Worm (Caenorhabditis elegans) whole organism, L1 larva: Measurements from ENCODE around the gene str-14.

Experiments
- C04F5.9 ChIP-seq: sonication (generic microtip); optimal IDR thresholded peaks from 2 replicates; lab custom pipeline; 2016; ENCODE audit warnings: missing genetic modification characterization, missing compliant biosample characterization
- C16A3.4 ChIP-seq: fragments of 150-350 bp; optimal IDR thresholded peaks from 2 replicates; lab custom pipeline; 2014; ENCODE audit warnings: missing biosample characterization, missing genetic modification characterization
- Y116A8C.19 ChIP-seq: sonication (generic microtip); optimal IDR thresholded peaks from 2 replicates; lab custom pipeline; 2016; ENCODE audit warnings: missing compliant biosample characterization, missing genetic modification characterization, borderline replicate concordance
- aha-1 ChIP-seq: fragments of 150-350 bp; optimal IDR thresholded peaks from 2 replicates; lab custom pipeline; 2014; ENCODE audit warnings: missing biosample characterization, missing genetic modification characterization
- alr-1 ChIP-seq: fragments of 200-800 bp; sonication (Bioruptor generic); optimal IDR thresholded peaks from 2 replicates; lab custom pipeline; 2018; ENCODE audit warnings: borderline replicate concordance, mild to moderate bottlenecking, missing genetic modification characterization, missing compliant biosample characterization
- aly-2 ChIP-seq: fragments of 150-350 bp; optimal IDR thresholded peaks from 2 replicates; lab custom pipeline; 2014; ENCODE audit warnings: missing biosample characterization, missing genetic modification characterization
- ama-1 ChIP-seq: fragments of 150-350 bp; optimal IDR thresholded peaks from 2 replicates; lab custom pipeline; 2014
- ceh-8 ChIP-seq: fragments of 200-800 bp; sonication (Bioruptor generic); optimal IDR thresholded peaks from 2 replicates; lab custom pipeline; 2018; ENCODE audit warnings: mild to moderate bottlenecking, missing genetic modification characterization, moderate library complexity, missing compliant biosample characterization
- ces-1 ChIP-seq: fragments of 150-350 bp; optimal IDR thresholded peaks from 2 replicates; lab custom pipeline; 2014; ENCODE audit warnings: missing biosample characterization, missing genetic modification reagents, missing genetic modification characterization
- efl-3 ChIP-seq: fragments of 200-800 bp; sonication (Bioruptor generic); optimal IDR thresholded peaks from 2 replicates; lab custom pipeline; 2018; ENCODE audit warnings: mild to moderate bottlenecking, missing genetic modification characterization, missing compliant biosample characterization
- egl-13 ChIP-seq: sonication (generic microtip); optimal IDR thresholded peaks from 2 replicates; lab custom pipeline; 2016; ENCODE audit warnings: missing genotype, missing genetic modification reagents, missing genetic modification characterization, missing compliant biosample characterization
- elt-2 ChIP-seq: sonication (generic microtip); optimal IDR thresholded peaks from 2 replicates; lab custom pipeline; 2016; ENCODE audit warnings: missing genetic modification characterization, mild to moderate bottlenecking, inconsistent platforms, missing compliant biosample characterization, missing genetic modification reagents
- elt-3 ChIP-seq, 6 experiments: fragments of 150-350 bp in 1 of 6; sonication (generic microtip); optimal IDR thresholded peaks; 2 replicates each; lab custom pipeline; 2017 to 2018; ENCODE audit warnings: missing biosample characterization in 6 of 6, missing genetic modification characterization in 6 of 6, inconsistent platforms in 1 of 6
- ets-5 ChIP-seq: fragments of 200-800 bp; sonication (Bioruptor generic); IDR thresholded peaks from 2 replicates; pipeline ENCODE4 v1.3.6; 2022; ENCODE audit warnings: missing genetic modification characterization, missing compliant biosample characterization
- fkh-10 ChIP-seq: sonication (generic microtip); optimal IDR thresholded peaks from 2 replicates; lab custom pipeline; 2017; ENCODE audit warnings: missing biosample characterization, missing genetic modification reagents, missing genetic modification characterization
- grh-1 ChIP-seq: fragments of 200-800 bp; sonication (Bioruptor generic); IDR thresholded peaks from 2 replicates; pipeline ENCODE4 v1.3.6; 2022; ENCODE audit warnings: missing genetic modification reagents, missing genetic modification characterization, missing compliant biosample characterization
- hlh-4 ChIP-seq: sonication (generic microtip); optimal IDR thresholded peaks from 2 replicates; lab custom pipeline; 2016; ENCODE audit warnings: mild to moderate bottlenecking, missing genetic modification characterization, missing compliant biosample characterization
- isw-1 ChIP-seq: fragments of 200-800 bp; sonication (Bioruptor generic); IDR thresholded peaks from 2 replicates; pipeline ENCODE4 v1.3.6; 2022; ENCODE audit warnings: missing genetic modification characterization, missing compliant biosample characterization
- lin-15B ChIP-seq: fragments of 150-350 bp; sonication (generic microtip); optimal IDR thresholded peaks from 3 replicates; lab custom pipeline; 2014; ENCODE audit warnings: missing biosample characterization, missing genetic modification characterization
- lir-3 ChIP-seq: sonication (generic microtip); optimal IDR thresholded peaks from 2 replicates; lab custom pipeline; 2016; ENCODE audit warnings: mild to moderate bottlenecking, missing genetic modification characterization, moderate library complexity, missing compliant biosample characterization; ENCODE audit not compliant: poor library complexity
- mab-9 ChIP-seq: fragments of 200-800 bp; sonication (Bioruptor generic); IDR thresholded peaks from 2 replicates; pipeline ENCODE4 v1.3.6; 2022; ENCODE audit warnings: missing genetic modification reagents, missing genetic modification characterization, missing compliant biosample characterization
- mef-2 ChIP-seq: fragments of 150-350 bp; optimal IDR thresholded peaks from 2 replicates; lab custom pipeline; 2014; ENCODE audit warnings: missing biosample characterization, missing genetic modification characterization
- nhr-11 ChIP-seq: fragments of 150-350 bp; optimal IDR thresholded peaks from 2 replicates; lab custom pipeline; 2014; ENCODE audit warnings: missing biosample characterization, missing genetic modification characterization
- nhr-12 ChIP-seq: sonication (generic microtip); optimal IDR thresholded peaks from 2 replicates; lab custom pipeline; 2017; ENCODE audit warnings: missing biosample characterization, missing genetic modification characterization
- nhr-47 ChIP-seq: sonication (generic microtip); optimal IDR thresholded peaks from 2 replicates; lab custom pipeline; 2016; ENCODE audit warnings: mild to moderate bottlenecking, missing genetic modification characterization, moderate library complexity, missing compliant biosample characterization
- nhr-76 ChIP-seq: sonication (generic microtip); optimal IDR thresholded peaks from 2 replicates; lab custom pipeline; 2017; ENCODE audit warnings: missing biosample characterization, missing genetic modification characterization
- nhr-77 ChIP-seq: fragments of 150-350 bp; optimal IDR thresholded peaks from 2 replicates; lab custom pipeline; 2014; ENCODE audit warnings: missing biosample characterization, missing genetic modification characterization
- nhr-85 ChIP-seq: sonication (generic microtip); peaks from one replicate; lab custom pipeline; 2016; ENCODE audit warnings: missing genetic modification characterization, inconsistent platforms, missing compliant biosample characterization
- nhr-90 ChIP-seq: sonication (generic microtip); optimal IDR thresholded peaks from 2 replicates; lab custom pipeline; 2016; ENCODE audit warnings: mild to moderate bottlenecking, missing genetic modification characterization, missing compliant biosample characterization; ENCODE audit not compliant: poor library complexity
- sptf-1 ChIP-seq: fragments of 150-350 bp; optimal IDR thresholded peaks from 2 replicates; lab custom pipeline; 2014; ENCODE audit warnings: missing biosample characterization, missing genetic modification characterization
- tbx-2 ChIP-seq: sonication (generic microtip); optimal IDR thresholded peaks from 2 replicates; lab custom pipeline; 2016; ENCODE audit warnings: missing genetic modification characterization, missing compliant biosample characterization
- unc-30 ChIP-seq: sonication (generic microtip); optimal IDR thresholded peaks from 2 replicates; lab custom pipeline; 2017; ENCODE audit warnings: missing biosample characterization, missing genetic modification characterization
- unc-62 ChIP-seq: fragments of 150-350 bp; optimal IDR thresholded peaks from 2 replicates; lab custom pipeline; 2014; ENCODE audit warnings: missing biosample characterization, missing genetic modification reagents, missing genetic modification characterization
- unc-98 ChIP-seq: fragments of 200-800 bp; sonication (Bioruptor generic); IDR thresholded peaks from 2 replicates; pipeline ENCODE4 v1.3.6; 2022; ENCODE audit warnings: missing genetic modification characterization, missing compliant biosample characterization
- xbp-1 ChIP-seq: sonication (generic microtip); optimal IDR thresholded peaks from 2 replicates; lab custom pipeline; 2016; ENCODE audit warnings: missing genetic modification characterization, missing compliant biosample characterization
- zip-4 ChIP-seq: fragments of 200-800 bp; sonication (Bioruptor generic); optimal IDR thresholded peaks from 2 replicates; lab custom pipeline; 2018; ENCODE audit warnings: mild to moderate bottlenecking, missing genetic modification characterization, moderate library complexity, missing compliant biosample characterization

The str-14 gene

DNA sequence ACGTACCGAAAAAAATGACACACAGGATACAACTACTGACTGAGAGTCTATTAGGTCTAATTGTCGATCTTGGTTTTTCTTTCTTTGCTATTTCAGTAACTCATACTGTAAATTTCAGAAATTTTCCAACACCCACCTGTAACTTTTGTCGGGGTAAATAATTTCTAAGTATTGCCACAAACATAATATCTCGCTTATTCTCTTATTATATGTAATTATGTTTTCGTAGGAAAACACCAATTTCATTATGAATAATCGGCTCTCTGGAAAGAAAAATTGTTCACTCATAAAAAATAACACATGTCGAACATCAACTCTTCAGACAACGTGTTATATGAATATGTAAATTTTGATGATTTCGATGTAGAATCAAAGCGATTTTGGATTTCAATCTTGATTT is 34.3 kb downstream of the str-14 start, which contains the start of gene srw-48:
TSS of gene srw-48 (plus strand) at position 301 of the 400 bp plus-strand sequence.
- TF ChIP-seq elt-2 (tag; lab: Kevin White, UChicago) (no peak), C16A3.4 (tag; lab: Kevin White, UChicago) (no peak)

- TF ChIP-seq aha-1 (tag; lab: Kevin White, UChicago), result no peak
- TF ChIP-seq nhr-77 (tag; lab: Kevin White, UChicago), result no peak
- TF ChIP-seq isw-1, result no peak
- TF ChIP-seq xbp-1 (tag; lab: Kevin White, UChicago), result no peak
These were observed 35.2 kb downstream of the str-14 start, which contains the start of gene F26D2.16 for ce11 chrV:16419769-16420168. Gene F26D2.16 (minus strand): TSS chrV:16419869.

- no peak for TF ChIP-seq nhr-11 (tag; lab: Kevin White, UChicago)
- TF ChIP-seq sptf-1, result no peak
- TF ChIP-seq tbx-2 (tag; lab: Kevin White, UChicago), result no peak
- no peak for TF ChIP-seq lin-15B (tag; lab: Kevin White, UChicago)
- TF ChIP-seq fkh-10 (GFP tag; lab: Kevin White, UChicago), result no peak
- no peak for TF ChIP-seq mef-2 (tag; lab: Kevin White, UChicago)
- no peak for TF ChIP-seq hlh-4 (tag; lab: Kevin White, UChicago)
- TF ChIP-seq mab-9 (GFP tag; lab: Robert Waterston, UW), result no peak
- TF ChIP-seq nhr-76 (tag; lab: Kevin White, UChicago), result no peak
- TF ChIP-seq alr-1 (tag; lab: Kevin White, UChicago), result no peak
- no peak for TF ChIP-seq grh-1 (GFP tag; lab: Robert Waterston, UW)
- TF ChIP-seq C04F5.9 (tag; lab: Kevin White, UChicago), result no peak
- TF ChIP-seq, all 84 proteins: peak for 0
These were observed 38.0 kb downstream of the str-14 start, which contains the start of gene str-55 for ce11 chrV:16417014-16417413. Gene str-55 (minus strand): TSS chrV:16417114.

DNA sequence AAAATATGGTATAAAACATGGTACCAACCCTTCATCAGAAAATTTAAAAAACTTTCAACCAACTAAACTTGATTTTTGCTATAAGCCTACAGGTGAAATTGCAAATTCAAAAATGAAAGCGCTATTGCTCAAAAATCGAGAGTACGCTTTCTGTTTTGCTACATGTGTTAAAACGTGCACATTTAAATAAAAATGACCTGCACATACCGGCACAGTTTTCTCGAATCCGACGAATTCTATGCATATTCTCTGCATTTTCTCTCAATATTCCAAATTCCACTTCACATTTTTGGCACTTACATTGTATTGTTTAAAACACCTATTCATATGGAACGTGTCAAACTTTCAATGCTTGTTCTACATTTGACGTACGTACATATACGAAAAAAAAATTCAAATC is 44.4 kb downstream of the str-14 start, which contains the start of gene srh-145:
TSS of gene srh-145 (plus strand) at position 193 of the 400 bp plus-strand sequence.
- TF ChIP-seq nhr-85 (tag; lab: Kevin White, UChicago) (no peak), elt-3 (tag; optimal IDR thresholded peaks at IDR 0.05; lab: Kevin White, UChicago) (no peak), fkh-10 (GFP tag; lab: Kevin White, UChicago) (no peak), alr-1 (tag; lab: Kevin White, UChicago) (no peak), elt-2 (tag; lab: Kevin White, UChicago) (no peak), egl-13 (tag; lab: Kevin White, UChicago) (no peak), unc-62 (no peak), tbx-2 (tag; lab: Kevin White, UChicago) (no peak), zip-4 (GFP tag; lab: Kevin White, UChicago) (no peak), unc-30 (tag; lab: Kevin White, UChicago) (no peak), isw-1 (no peak), nhr-47 (no peak)

DNA sequence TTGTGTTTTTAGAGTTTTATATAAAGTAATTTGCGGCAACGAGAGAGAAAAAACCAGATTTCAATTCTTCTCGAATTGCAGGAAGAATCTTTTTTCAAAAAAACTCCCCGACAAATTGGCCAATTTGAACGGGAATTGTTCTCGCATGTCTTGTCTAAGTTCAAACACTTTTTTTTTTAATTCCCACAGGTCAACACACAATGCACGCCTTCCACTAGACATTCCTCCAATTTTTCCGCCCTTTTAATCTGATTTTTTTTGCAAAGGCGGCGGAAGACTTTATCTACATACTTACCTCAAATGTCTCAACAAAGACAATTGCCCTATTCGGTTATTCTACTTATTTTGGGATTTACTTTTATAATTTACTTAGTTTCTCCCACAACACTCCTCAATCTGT is 47.3 kb downstream of the str-14 start, which contains the start of gene F26D2.3:
TSS of gene F26D2.3 (plus strand) at position 301 of the 400 bp plus-strand sequence.
- TF ChIP-seq lir-3, result no peak
- TF ChIP-seq ets-5 (GFP tag; lab: Robert Waterston, UW), result no peak
- TF ChIP-seq nhr-12 (tag; lab: Kevin White, UChicago), result no peak
- no peak for TF ChIP-seq unc-62
- no peak for TF ChIP-seq aly-2 (tag; lab: Kevin White, UChicago)
- no peak for TF ChIP-seq ama-1 (lab: Kevin White, UChicago)
- TF ChIP-seq ces-1 (GFP tag; lab: Kevin White, UChicago), result no peak

DNA sequence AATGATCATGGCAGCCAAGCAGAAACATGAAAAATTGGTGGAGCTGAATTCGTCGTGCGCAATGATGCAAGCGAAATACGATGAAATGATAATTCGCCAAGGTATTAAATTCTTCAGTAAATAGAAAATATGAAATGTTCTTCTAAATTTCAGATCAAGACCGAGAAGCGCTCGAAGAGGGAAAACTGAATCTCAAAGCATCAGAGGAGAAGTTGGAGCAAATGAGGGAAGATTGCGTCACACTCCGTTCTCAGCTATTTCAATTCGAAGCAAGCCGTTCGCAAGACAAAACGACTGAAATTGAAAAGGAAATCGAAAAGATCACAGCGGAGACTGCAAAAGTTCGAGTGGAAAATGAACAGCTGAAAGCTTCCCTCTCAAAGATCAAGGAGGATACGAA is 48.6 kb downstream of the str-14 start:
- TF ChIP-seq ceh-8 (GFP tag; lab: Kevin White, UChicago) (no peak), isw-1 (no peak), efl-3 (GFP tag; lab: Kevin White, UChicago) (no peak), Y116A8C.19 (no peak), xbp-1 (tag; lab: Kevin White, UChicago) (no peak), mab-9 (GFP tag; lab: Robert Waterston, UW) (no peak), nhr-90 (tag; lab: Kevin White, UChicago) (no peak), tbx-2 (tag; lab: Kevin White, UChicago) (no peak), unc-98 (GFP tag; lab: Robert Waterston, UW) (no peak), mef-2 (tag; lab: Kevin White, UChicago) (no peak)
